Worm (Caenorhabditis elegans): Measurements from ENCODE around the gene chil-8.

Gene chil-8

DNA sequence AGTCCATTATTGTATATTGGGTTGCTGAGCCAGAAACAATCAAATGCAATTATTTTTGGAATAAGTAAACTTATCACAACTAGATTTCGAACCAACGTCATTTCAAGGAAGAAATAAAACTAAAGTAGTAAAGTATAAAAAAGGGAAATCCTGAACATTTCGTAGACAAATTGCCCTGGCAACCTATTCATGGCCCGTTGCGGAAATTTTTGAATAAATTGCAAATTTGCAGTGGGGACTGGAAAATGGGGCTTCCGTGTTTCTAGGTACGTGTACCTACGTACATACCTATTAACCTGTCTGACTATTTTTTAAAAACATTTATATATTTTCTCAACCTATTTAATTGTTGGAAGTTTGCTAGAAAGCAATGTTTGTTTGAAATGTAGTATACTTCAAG lies 42.1 kb upstream of the chil-8 start, which contains the start of gene F26C11.3:
TSS of gene F26C11.3 (minus strand) at position 101 of the 400 bp plus-strand sequence.
- TF ChIP-seq ceh-34 (tag; optimal IDR thresholded peaks at IDR 0.05) = no peak
- no peak for TF ChIP-seq zip-5 (tag; optimal IDR thresholded peaks at IDR 0.05)
- no peak for TF ChIP-seq fkh-10 (GFP tag; optimal IDR thresholded peaks at IDR 0.05)

- TF ChIP-seq hlh-6 (tag; optimal IDR thresholded peaks at IDR 0.05) = no peak
- TF ChIP-seq ztf-16 (tag; optimal IDR thresholded peaks at IDR 0.05) = no peak
- no peak for TF ChIP-seq ceh-48 (tag; optimal IDR thresholded peaks at IDR 0.05)
- no peak for TF ChIP-seq ama-1 (optimal IDR thresholded peaks at IDR 0.05)
- no peak for TF ChIP-seq unc-42 (tag; optimal IDR thresholded peaks at IDR 0.05)
- no peak for TF ChIP-seq pha-4 (tag; optimal IDR thresholded peaks at IDR 0.05)
- TF ChIP-seq elt-4 (tag; optimal IDR thresholded peaks at IDR 0.05) = no peak
- TF ChIP-seq C38D4.7 (GFP tag; optimal IDR thresholded peaks at IDR 0.05) = no peak
- no peak for TF ChIP-seq lin-11 (tag; optimal IDR thresholded peaks at IDR 0.05)
- TF ChIP-seq ceh-22 (tag; optimal IDR thresholded peaks at IDR 0.05) = no peak
- TF ChIP-seq ceh-19 (GFP tag; optimal IDR thresholded peaks at IDR 0.05) = no peak
Measured at ce11 chrII:9904459-9904858, 31.6 kb upstream of the chil-8 start.

DNA sequence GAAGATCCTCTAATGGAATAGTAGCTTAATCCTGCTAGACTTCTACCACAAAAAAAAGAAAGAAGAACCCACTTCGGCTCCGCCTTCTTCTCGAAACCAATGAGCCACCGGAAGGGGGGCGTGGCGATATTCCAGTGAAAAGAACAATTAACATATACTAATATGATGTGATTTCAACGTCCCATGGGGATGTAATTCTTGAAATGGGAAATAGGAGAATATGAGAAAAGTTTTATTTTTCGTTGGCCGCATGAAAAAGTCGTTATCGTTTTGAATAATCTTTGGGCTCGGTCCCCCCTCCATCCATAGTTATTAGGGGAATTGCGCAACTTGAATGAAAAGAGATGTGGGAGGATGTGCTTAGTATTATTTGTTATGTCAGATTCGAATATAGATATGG lies 27.4 kb upstream of the chil-8 start, which contains the start of gene unc-4:
TSS of gene unc-4 (minus strand) at position 101 of the 400 bp plus-strand sequence.
- TF ChIP-seq odd-2 (tag; optimal IDR thresholded peaks at IDR 0.05) (no peak), ttx-3 (tag; optimal IDR thresholded peaks at IDR 0.05) (no peak), hlh-6 (tag; optimal IDR thresholded peaks at IDR 0.05) (no peak), pax-1 (tag; optimal IDR thresholded peaks at IDR 0.05) (no peak), sdc-2 (tag; optimal IDR thresholded peaks at IDR 0.05) (no peak), ceh-9 (tag; optimal IDR thresholded peaks at IDR 0.05) (no peak)

- TF ChIP-seq K02D7.2 (tag; optimal IDR thresholded peaks at IDR 0.05) = no peak
- no peak for TF ChIP-seq pax-1 (tag; optimal IDR thresholded peaks at IDR 0.05)
- TF ChIP-seq ceh-34 (tag; optimal IDR thresholded peaks at IDR 0.05) = no peak
- no peak for TF ChIP-seq hlh-15 (tag; optimal IDR thresholded peaks at IDR 0.05)
- TF ChIP-seq pag-3 (tag; optimal IDR thresholded peaks at IDR 0.05; ENCODE audit: borderline replicate concordance) = no peak
- TF ChIP-seq ceh-6 (GFP tag; optimal IDR thresholded peaks at IDR 0.05) = no peak
- no peak for TF ChIP-seq pha-4 (tag; optimal IDR thresholded peaks at IDR 0.05)
- no peak for TF ChIP-seq unc-42 (tag; optimal IDR thresholded peaks at IDR 0.05)
- TF ChIP-seq npax-4 (tag; optimal IDR thresholded peaks at IDR 0.05) = no peak
- TF ChIP-seq rnt-1 (tag; optimal IDR thresholded peaks at IDR 0.05) = no peak
- TF ChIP-seq ceh-24 (tag; optimal IDR thresholded peaks at IDR 0.05) = no peak
- no peak for TF ChIP-seq fkh-10 (GFP tag; optimal IDR thresholded peaks at IDR 0.05)
- no peak for TF ChIP-seq F13H6.1 (tag; optimal IDR thresholded peaks at IDR 0.05)
- TF ChIP-seq ceh-19 (GFP tag; optimal IDR thresholded peaks at IDR 0.05) = no peak
- TF ChIP-seq elt-2 (tag; optimal IDR thresholded peaks at IDR 0.05) = no peak
- TF ChIP-seq ceh-22 (tag; optimal IDR thresholded peaks at IDR 0.05) = no peak
Measured at ce11 chrII:9898744-9899143, 25.9 kb upstream of the chil-8 start.

DNA sequence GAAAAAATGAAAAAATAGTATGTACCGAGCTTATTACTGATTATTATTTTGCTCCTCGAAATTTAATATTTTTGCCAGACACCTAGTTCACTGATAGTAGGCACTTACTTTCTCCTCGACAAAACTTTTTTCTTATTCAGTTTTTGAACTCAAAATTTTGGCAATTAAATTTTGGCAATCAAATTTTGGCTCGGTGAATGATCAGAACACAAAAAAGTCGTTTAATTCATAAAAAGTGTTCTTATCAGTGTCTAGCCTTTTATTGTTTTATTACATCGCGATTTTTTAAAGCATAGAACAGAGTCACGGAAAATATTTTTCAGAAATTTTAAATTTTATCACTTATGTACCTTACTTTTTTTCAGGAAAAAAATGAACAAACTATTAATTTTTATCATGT lies 22.3 kb upstream of the chil-8 start:
- TF ChIP-seq ama-1 (optimal IDR thresholded peaks at IDR 0.05) = no peak
- no peak for TF ChIP-seq ztf-16 (tag; optimal IDR thresholded peaks at IDR 0.05)
- no peak for TF ChIP-seq ref-2 (tag; optimal IDR thresholded peaks at IDR 0.05)
- no peak for TF ChIP-seq ceh-19 (GFP tag; optimal IDR thresholded peaks at IDR 0.05)
- TF ChIP-seq syd-9 (tag; optimal IDR thresholded peaks at IDR 0.05) = no peak
- no peak for TF ChIP-seq lim-6 (tag; optimal IDR thresholded peaks at IDR 0.05)
- no peak for TF ChIP-seq ceh-48 (tag; optimal IDR thresholded peaks at IDR 0.05)
- no peak for TF ChIP-seq elt-2 (tag; optimal IDR thresholded peaks at IDR 0.05)
- TF ChIP-seq ceh-30 (tag; optimal IDR thresholded peaks at IDR 0.05) = no peak
- no peak for TF ChIP-seq hlh-8 (tag; optimal IDR thresholded peaks at IDR 0.05)
- no peak for TF ChIP-seq ceh-6 (GFP tag; optimal IDR thresholded peaks at IDR 0.05)
- TF ChIP-seq pha-2 (tag; optimal IDR thresholded peaks at IDR 0.05) = no peak
- no peak for TF ChIP-seq ceh-14 (tag; optimal IDR thresholded peaks at IDR 0.05)
- no peak for TF ChIP-seq fax-1 (tag; optimal IDR thresholded peaks at IDR 0.05)
- no peak for TF ChIP-seq hlh-30 (tag; optimal IDR thresholded peaks at IDR 0.05; ENCODE audit: insufficient read depth)
- no peak for TF ChIP-seq Y22D7AL.16 (tag; optimal IDR thresholded peaks at IDR 0.05)
- TF ChIP-seq pat-9 (tag; optimal IDR thresholded peaks at IDR 0.05) = no peak
